Worm (Caenorhabditis elegans): ENCODE data around the gene tag-321.
A peak's percentile ranks its signal among the peaks of the same experiment; 100 is the strongest.

Gene tag-321

ce11 chrIV:7815683-7816183 lies 32.1 kb upstream of the tag-321 start, which contains the start of gene cdgs-1 (continued):
- no peak for TF ChIP-seq daf-19 (GFP tag; conservative IDR thresholded peaks at IDR 0.05)
- TF ChIP-seq egl-43 (GFP tag; IDR thresholded peaks at IDR 0.05): no peak
- TF ChIP-seq nhr-28 (tag; optimal IDR thresholded peaks at IDR 0.05): peak; percentile 64
- TF ChIP-seq hmg-1.1 (GFP tag; IDR thresholded peaks at IDR 0.05): 0 out of 2 replicates have a peak, but pooled peaks have one; percentile 40

ce11 chrIV:7812709-7813108 lies 29.1 kb upstream of the tag-321 start, which contains the start of gene zgpa-1:
zgpa-1 (minus strand) TSS chrIV:7812809.
- TF ChIP-seq nhr-111 (GFP tag; optimal IDR thresholded peaks at IDR 0.05) (no peak), vab-7 (GFP tag; IDR thresholded peaks at IDR 0.05) (no peak), lin-13 (GFP tag; optimal IDR thresholded peaks at IDR 0.05) (no peak), dve-1 (tag; optimal IDR thresholded peaks at IDR 0.05; ENCODE audit: insufficient read depth) (peak; percentile 2), aha-1 (tag) (peak; percentile 88)

- TF ChIP-seq T20F7.1 (GFP tag; optimal IDR thresholded peaks at IDR 0.05) (no peak), daf-16 (GFP tag; optimal IDR thresholded peaks at IDR 0.05) (no peak), daf-16 (tag; optimal IDR thresholded peaks at IDR 0.05) (no peak), aha-1 (tag) (peak; percentile 70)
These were observed 24.9 kb upstream of the tag-321 start, which contains the start of gene C33H5.1 for ce11 chrIV:7808583-7808982. C33H5.1 (plus strand) TSS chrIV:7808912.

ce11 chrIV:7804740-7805139 lies 21.1 kb upstream of the tag-321 start, which contains the start of gene C33H5.2:
C33H5.2 (plus strand) TSS chrIV:7805040.
- TF ChIP-seq T20F7.1 (GFP tag; optimal IDR thresholded peaks at IDR 0.05) (no peak), F10B5.3 (tag; optimal IDR thresholded peaks at IDR 0.05) (no peak), nhr-41 (GFP tag; IDR thresholded peaks at IDR 0.05) (no peak), hif-1 (tag; optimal IDR thresholded peaks at IDR 0.05) (no peak), nhr-77 (tag; optimal IDR thresholded peaks at IDR 0.05) (no peak), hlh-11 (tag; optimal IDR thresholded peaks at IDR 0.05) (no peak), egl-27 (tag; optimal IDR thresholded peaks at IDR 0.05) (no peak), daf-8 (GFP tag; IDR thresholded peaks at IDR 0.05) (no peak), hlh-30 (tag; optimal IDR thresholded peaks at IDR 0.05; ENCODE audit: insufficient read depth) (no peak), dve-1 (tag; optimal IDR thresholded peaks at IDR 0.05; ENCODE audit: insufficient read depth) (no peak), ceh-62 (tag; optimal IDR thresholded peaks at IDR 0.05) (no peak), lim-7 (GFP tag; IDR thresholded peaks at IDR 0.05) (no peak), unc-130 (GFP tag; optimal IDR thresholded peaks at IDR 0.05) (no peak), Y48G9A.11 (GFP tag; IDR thresholded peaks at IDR 0.05) (no peak), lin-15B (tag; optimal IDR thresholded peaks at IDR 0.05) (no peak)

ce11 chrIV:7803250-7803649 lies 19.6 kb upstream of the tag-321 start, which contains the start of gene C33H5.16:
C33H5.16 (minus strand) TSS chrIV:7803350.
- TF ChIP-seq T26A8.4 (GFP tag; IDR thresholded peaks at IDR 0.05) (no peak), Y48G9A.11 (GFP tag; IDR thresholded peaks at IDR 0.05) (no peak), skn-1 (tag; optimal IDR thresholded peaks at IDR 0.05) (no peak), ZK546.5 (tag; optimal IDR thresholded peaks at IDR 0.05) (no peak), mdt-29 (GFP tag; IDR thresholded peaks at IDR 0.05) (no peak), aha-1 (tag) (no peak), jun-1 (tag; optimal IDR thresholded peaks at IDR 0.05) (no peak), Y105C5A.15 (GFP tag; IDR thresholded peaks at IDR 0.05) (no peak), nhr-10 (tag; optimal IDR thresholded peaks at IDR 0.05) (no peak), cey-2 (tag; optimal IDR thresholded peaks at IDR 0.05; ENCODE audit: borderline replicate concordance, insufficient read depth) (no peak), mdl-1 (tag; optimal IDR thresholded peaks at IDR 0.05) (no peak)
